Worm (Caenorhabditis elegans): ENCODE measurements around the gene clec-134.

The clec-134 gene

DNA sequence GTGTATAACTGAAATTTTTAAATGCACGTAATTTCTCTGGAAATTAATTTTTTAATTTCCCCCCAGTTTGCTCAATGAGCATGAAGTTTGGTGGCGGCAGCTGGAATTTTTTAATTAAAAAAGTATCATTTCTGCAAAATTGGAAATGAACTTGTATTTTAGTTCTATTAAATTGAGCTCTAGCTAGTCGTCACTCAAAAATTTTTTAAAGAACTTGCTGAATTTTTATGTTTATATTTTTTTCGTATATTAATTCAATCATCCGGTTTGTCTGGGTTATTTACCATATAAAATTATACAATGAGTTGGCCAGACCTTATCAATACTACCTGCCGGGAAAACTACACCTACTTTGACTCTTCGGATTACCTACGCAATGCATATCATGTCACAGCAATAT lies 1.9 kb downstream of the clec-134 start, which contains the start of gene srh-59:
Gene srh-59 (plus strand): TSS at position 301 of the 400 bp plus-strand sequence.
- TF ChIP-seq nhr-77 (tag; optimal IDR thresholded peaks at IDR 0.05) (no peak), unc-62 (GFP tag; optimal IDR thresholded peaks at IDR 0.05) (no peak), hmg-11 (tag; optimal IDR thresholded peaks at IDR 0.05) (no peak), fos-1 (tag; optimal IDR thresholded peaks at IDR 0.05) (no peak), aly-2 (tag; optimal IDR thresholded peaks at IDR 0.05) (no peak), pha-4 (tag; optimal IDR thresholded peaks at IDR 0.05) (no peak), lin-39 (tag; optimal IDR thresholded peaks at IDR 0.05) (no peak), sea-2 (GFP tag; optimal IDR thresholded peaks at IDR 0.05) (no peak)

- TF ChIP-seq lin-39 (tag; optimal IDR thresholded peaks at IDR 0.05): no peak
- TF ChIP-seq sea-2 (GFP tag; optimal IDR thresholded peaks at IDR 0.05): no peak
- no peak for TF ChIP-seq ceh-16 (tag; optimal IDR thresholded peaks at IDR 0.05)
- no peak for TF ChIP-seq skn-1 (tag; optimal IDR thresholded peaks at IDR 0.05)
- TF ChIP-seq elt-1 (tag; optimal IDR thresholded peaks at IDR 0.05): no peak
- no peak for TF ChIP-seq nhr-43 (tag; optimal IDR thresholded peaks at IDR 0.05; ENCODE audit: poor library complexity, severe bottlenecking)
- TF ChIP-seq fkh-2 (tag; optimal IDR thresholded peaks at IDR 0.05): no peak
- TF ChIP-seq ceh-82 (tag; optimal IDR thresholded peaks at IDR 0.05): no peak
Observed at ce11 chrII:3583402-3583801, 3.5 kb downstream of the clec-134 start, which contains the start of gene srh-60. srh-60 (plus strand) TSS chrII:3583702.

DNA sequence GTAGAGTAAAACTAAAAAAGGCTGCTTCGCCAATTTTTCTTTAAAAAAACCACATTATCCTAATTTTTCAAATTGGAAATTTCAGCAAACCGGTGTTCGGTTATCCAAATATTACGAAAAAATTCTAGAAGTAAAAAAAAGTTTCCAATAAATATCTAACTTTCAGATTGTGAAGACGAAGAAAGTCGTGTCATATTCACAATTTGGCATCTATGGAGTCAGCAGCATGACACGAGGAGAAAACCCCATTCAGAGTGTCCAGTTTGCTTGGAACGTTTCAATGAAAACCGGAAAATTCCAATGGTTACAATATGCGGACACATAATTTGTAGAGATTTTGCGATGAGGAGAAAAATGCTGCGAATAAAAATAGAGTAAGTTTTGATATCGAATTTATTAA lies 15.5 kb downstream of the clec-134 start, which contains the start of gene Y49F6A.12:
Gene Y49F6A.12 (plus strand): TSS at position 301 of the 400 bp plus-strand sequence.
- no peak for TF ChIP-seq ztf-11 (tag; optimal IDR thresholded peaks at IDR 0.05)
- TF ChIP-seq snpc-4 (tag; optimal IDR thresholded peaks at IDR 0.05): no peak
- TF ChIP-seq R02D3.7 (tag; optimal IDR thresholded peaks at IDR 0.05): no peak
- no peak for TF ChIP-seq nhr-25 (tag; optimal IDR thresholded peaks at IDR 0.05)
- no peak for TF ChIP-seq fkh-10 (GFP tag; optimal IDR thresholded peaks at IDR 0.05)
- TF ChIP-seq ama-1 (optimal IDR thresholded peaks at IDR 0.05): no peak
- no peak for TF ChIP-seq nhr-11 (tag; optimal IDR thresholded peaks at IDR 0.05)
- TF ChIP-seq ZK546.5 (tag; optimal IDR thresholded peaks at IDR 0.05): no peak
- no peak for TF ChIP-seq ztf-4 (tag; optimal IDR thresholded peaks at IDR 0.05)
- TF ChIP-seq mml-1 (tag; optimal IDR thresholded peaks at IDR 0.05): no peak
- no peak for TF ChIP-seq egl-27 (tag; optimal IDR thresholded peaks at IDR 0.05)
- TF ChIP-seq nhr-28 (tag; optimal IDR thresholded peaks at IDR 0.05): no peak
- no peak for TF ChIP-seq unc-39 (tag; optimal IDR thresholded peaks at IDR 0.05)
- TF ChIP-seq jun-1 (tag; optimal IDR thresholded peaks at IDR 0.05): no peak
- no peak for TF ChIP-seq pha-4 (tag; optimal IDR thresholded peaks at IDR 0.05)

- TF ChIP-seq fkh-10 (GFP tag; optimal IDR thresholded peaks at IDR 0.05): no peak
- TF ChIP-seq elt-3 (tag; optimal IDR thresholded peaks at IDR 0.05): no peak
- TF ChIP-seq ceh-82 (tag; optimal IDR thresholded peaks at IDR 0.05): no peak
- TF ChIP-seq lsy-12 (tag; optimal IDR thresholded peaks at IDR 0.05): no peak
- no peak for TF ChIP-seq snpc-4 (tag; optimal IDR thresholded peaks at IDR 0.05)
- TF ChIP-seq R02D3.7 (tag; optimal IDR thresholded peaks at IDR 0.05): no peak
- no peak for TF ChIP-seq skn-1 (tag; optimal IDR thresholded peaks at IDR 0.05)
- no peak for TF ChIP-seq elt-2 (tag; optimal IDR thresholded peaks at IDR 0.05)
- TF ChIP-seq nhr-77 (tag; optimal IDR thresholded peaks at IDR 0.05): no peak
- no peak for TF ChIP-seq nhr-23 (tag; optimal IDR thresholded peaks at IDR 0.05)
- TF ChIP-seq mml-1 (tag; optimal IDR thresholded peaks at IDR 0.05): no peak
- TF ChIP-seq mdl-1 (tag; optimal IDR thresholded peaks at IDR 0.05): no peak
Observed at ce11 chrII:3598721-3599120, 18.9 kb downstream of the clec-134 start, which contains the start of gene Y49F6A.11. Y49F6A.11 (minus strand) TSS chrII:3598821.

ce11 chrII:3604578-3604977 lies 24.7 kb downstream of the clec-134 start:
- TF ChIP-seq nhr-76 (tag; optimal IDR thresholded peaks at IDR 0.05) (no peak), nhr-237 (tag; optimal IDR thresholded peaks at IDR 0.05) (no peak), snpc-4 (tag; optimal IDR thresholded peaks at IDR 0.05) (no peak), lin-15B (tag; optimal IDR thresholded peaks at IDR 0.05) (no peak), lin-39 (tag; optimal IDR thresholded peaks at IDR 0.05) (no peak), ceh-82 (tag; optimal IDR thresholded peaks at IDR 0.05) (no peak), ceh-16 (tag; optimal IDR thresholded peaks at IDR 0.05) (no peak), nhr-23 (tag; optimal IDR thresholded peaks at IDR 0.05) (no peak), nhr-11 (tag; optimal IDR thresholded peaks at IDR 0.05) (no peak), egl-27 (tag; optimal IDR thresholded peaks at IDR 0.05) (no peak), elt-3 (tag; optimal IDR thresholded peaks at IDR 0.05) (no peak), pha-4 (tag; optimal IDR thresholded peaks at IDR 0.05) (no peak), elt-1 (tag; optimal IDR thresholded peaks at IDR 0.05) (no peak)
